Fruit fly (Drosophila melanogaster): ENCODE results near the gene CG31827.
"Not testable (repeated sequence)": the region's sequence is repeated elsewhere in the genome, so short reads cannot be mapped to it uniquely, and the experiment has no call there.

dm6 chr2L:15694371-15694770 lies 10.6 kb upstream of the CG31827 start, which contains the start of gene CG44140:
- not testable (repeated sequence) for TF ChIP-seq ttk, Myc, insv, psq, h (optimal IDR thresholded peaks at IDR 0.05)

Data from Kc167 (cell line).